Fruit fly (Drosophila melanogaster) whole organism, embryonic: ENCODE data around the gene CG12206.

Experiments
- Atf3 ChIP-seq: fragments of 200-800 bp; sonication (Bioruptor generic); optimal IDR thresholded peaks from 3 replicates; lab custom pipeline; 2016; ENCODE audit warnings: missing biosample characterization, missing genetic modification characterization
- C15 ChIP-seq: fragments of 200-800 bp; sonication (Bioruptor generic); IDR thresholded peaks from 3 replicates; pipeline ENCODE4 v1.3.6; 2022; ENCODE audit warnings: missing biosample characterization, missing genetic modification characterization
- CG10462 ChIP-seq: fragments of 200-800 bp; sonication (Bioruptor generic); optimal IDR thresholded peaks from 2 replicates; lab custom pipeline; 2016; ENCODE audit warnings: missing biosample characterization, missing genetic modification characterization
- CG10543 ChIP-seq: fragments of 200-800 bp; sonication (Bioruptor generic); optimal IDR thresholded peaks from 3 replicates; lab custom pipeline; 2017; ENCODE audit warnings: missing biosample characterization, mild to moderate bottlenecking, missing genetic modification characterization, moderate library complexity
- CG10979 ChIP-seq: fragments of 200-800 bp; sonication (Bioruptor generic); optimal IDR thresholded peaks from 2 replicates; lab custom pipeline; 2018; ENCODE audit warnings: missing biosample characterization, mild to moderate bottlenecking, missing genetic modification characterization, moderate library complexity
- CG11696 ChIP-seq: fragments of 200-800 bp; sonication (Bioruptor generic); IDR thresholded peaks from 2 replicates; pipeline ENCODE4 v1.3.6; 2022; ENCODE audit warnings: missing biosample characterization, missing genetic modification characterization
- CG11723 ChIP-seq: fragments of 200-800 bp; sonication (Bioruptor generic); optimal IDR thresholded peaks from 2 replicates; lab custom pipeline; 2017; ENCODE audit warnings: missing biosample characterization, mild to moderate bottlenecking, missing genetic modification characterization
- CG12236 ChIP-seq: fragments of 200-800 bp; sonication (Bioruptor generic); optimal IDR thresholded peaks from 2 replicates; lab custom pipeline; 2016; ENCODE audit warnings: missing biosample characterization, missing genetic modification characterization
- CG12391 ChIP-seq: fragments of 200-800 bp; sonication (Bioruptor generic); optimal IDR thresholded peaks from 3 replicates; lab custom pipeline; 2018; ENCODE audit warnings: missing biosample characterization, mild to moderate bottlenecking, missing genetic modification characterization, moderate library complexity
- CG15073 ChIP-seq: fragments of 200-800 bp; sonication (Bioruptor generic); optimal IDR thresholded peaks from 2 replicates; lab custom pipeline; 2016; ENCODE audit warnings: missing biosample characterization, missing genetic modification characterization
- CG1529 ChIP-seq: fragments of 200-800 bp; sonication (Bioruptor generic); optimal IDR thresholded peaks from 3 replicates; lab custom pipeline; 2018; ENCODE audit warnings: missing biosample characterization, missing genetic modification characterization
- CG1603 ChIP-seq: fragments of 200-800 bp; sonication (Bioruptor generic); optimal IDR thresholded peaks from 2 replicates; lab custom pipeline; 2019; ENCODE audit warnings: missing biosample characterization, mild to moderate bottlenecking, missing genetic modification characterization, moderate library complexity
- CG17186 ChIP-seq: fragments of 200-800 bp; sonication (Bioruptor generic); optimal IDR thresholded peaks from 3 replicates; lab custom pipeline; 2017; ENCODE audit warnings: missing biosample characterization, missing genetic modification reagents, missing genetic modification characterization
- CG17802 ChIP-seq: fragments of 200-800 bp; sonication (Bioruptor generic); optimal IDR thresholded peaks from 2 replicates; lab custom pipeline; 2018; ENCODE audit warnings: missing biosample characterization, mild to moderate bottlenecking, missing genetic modification characterization, moderate library complexity
- CG2199 ChIP-seq: fragments of 200-800 bp; sonication (Bioruptor generic); IDR thresholded peaks from 3 replicates; pipeline ENCODE4 v1.3.6; 2022; ENCODE audit warnings: missing biosample characterization, missing genetic modification characterization
- CG31224 ChIP-seq: fragments of 200-800 bp; sonication (Bioruptor generic); IDR thresholded peaks from 2 replicates; pipeline ENCODE4 v1.3.6; 2022; ENCODE audit warnings: missing biosample characterization, missing genetic modification characterization
- CG31365 ChIP-seq: fragments of 200-800 bp; sonication (Bioruptor generic); optimal IDR thresholded peaks from 2 replicates; lab custom pipeline; 2018; ENCODE audit warnings: missing biosample characterization, mild to moderate bottlenecking, missing genetic modification characterization
- CG31441 ChIP-seq: fragments of 200-800 bp; sonication (Bioruptor generic); IDR thresholded peaks from 2 replicates; pipeline ENCODE4 v1.3.6; 2022; ENCODE audit warnings: missing biosample characterization, missing genetic modification characterization
- CG3726 ChIP-seq: fragments of 200-800 bp; sonication (Bioruptor generic); IDR thresholded peaks from 3 replicates; pipeline ENCODE4, ENCODE4 v1.3.6; 2022; ENCODE audit warnings: missing biosample characterization, missing genetic modification characterization
- CG4854 ChIP-seq: fragments of 200-800 bp; sonication (Bioruptor generic); optimal IDR thresholded peaks from 2 replicates; lab custom pipeline; 2016; ENCODE audit warnings: missing biosample characterization, missing genetic modification characterization, inconsistent platforms
- CG6254 ChIP-seq: fragments of 200-800 bp; sonication (Bioruptor generic); optimal IDR thresholded peaks from 3 replicates; lab custom pipeline; 2017; ENCODE audit warnings: mild to moderate bottlenecking, missing biosample characterization, missing genetic modification reagents, missing genetic modification characterization
- CG6791 ChIP-seq: fragments of 200-800 bp; sonication (Bioruptor generic); IDR thresholded peaks from 3 replicates; pipeline ENCODE4 v1.3.6; 2022; ENCODE audit warnings: missing biosample characterization, missing genetic modification characterization; ENCODE audit not compliant: partially characterized antibody
- CG6854 ChIP-seq: fragments of 200-800 bp; sonication (Bioruptor generic); optimal IDR thresholded peaks from 3 replicates; lab custom pipeline; 2017; ENCODE audit warnings: missing biosample characterization, mild to moderate bottlenecking, missing genetic modification characterization
- CG7372 ChIP-seq: fragments of 200-800 bp; sonication (Bioruptor generic); IDR thresholded peaks from 2 replicates; pipeline ENCODE4 v1.3.6; 2022; ENCODE audit warnings: missing biosample characterization, missing genetic modification characterization
- CG7928 ChIP-seq: fragments of 200-800 bp; sonication (Bioruptor generic); optimal IDR thresholded peaks from 2 replicates; lab custom pipeline; 2017; ENCODE audit warnings: missing biosample characterization, mild to moderate bottlenecking, missing genetic modification characterization
- CG9817 ChIP-seq: fragments of 200-800 bp; sonication (Bioruptor generic); optimal IDR thresholded peaks from 2 replicates; lab custom pipeline; 2018; ENCODE audit warnings: missing biosample characterization, mild to moderate bottlenecking, missing genetic modification characterization, moderate library complexity
- Dp ChIP-seq: fragments of 200-800 bp; sonication (Bioruptor generic); optimal IDR thresholded peaks from 2 replicates; lab custom pipeline; 2018; ENCODE audit warnings: missing biosample characterization, mild to moderate bottlenecking, missing genetic modification characterization, moderate library complexity
- Ets97D ChIP-seq: fragments of 200-800 bp; sonication (Bioruptor generic); optimal IDR thresholded peaks from 3 replicates; lab custom pipeline; 2016; ENCODE audit warnings: missing biosample characterization, missing genetic modification characterization
- HLH54F ChIP-seq: fragments of 200-800 bp; sonication (Bioruptor generic); optimal IDR thresholded peaks from 3 replicates; lab custom pipeline; 2016; ENCODE audit warnings: missing biosample characterization, missing genetic modification characterization
- Hmx ChIP-seq: fragments of 200-800 bp; sonication (Bioruptor generic); optimal IDR thresholded peaks from 2 replicates; lab custom pipeline; 2016; ENCODE audit warnings: missing biosample characterization, missing genetic modification characterization
- Sry-δ ChIP-seq: fragments of 200-800 bp; sonication (Bioruptor generic); optimal IDR thresholded peaks from 2 replicates; lab custom pipeline; 2016; ENCODE audit warnings: missing biosample characterization, missing genetic modification characterization
- Taf1 ChIP-seq: fragments of 200-800 bp; sonication (Bioruptor generic); IDR thresholded peaks from 2 replicates; pipeline ENCODE4 v1.3.6; 2022; ENCODE audit warnings: missing biosample characterization, missing genetic modification characterization
- Usf ChIP-seq: fragments of 200-800 bp; sonication (Bioruptor generic); optimal IDR thresholded peaks from 2 replicates; lab custom pipeline; 2017; ENCODE audit warnings: missing genotype, missing biosample characterization, missing genetic modification characterization
- abd-A ChIP-seq: fragments of 200-800 bp; sonication (Bioruptor generic); optimal IDR thresholded peaks from 3 replicates; lab custom pipeline; 2019; ENCODE audit warnings: missing biosample characterization, mild to moderate bottlenecking, missing genetic modification characterization, moderate library complexity
- chinmo ChIP-seq: fragments of 200-800 bp; sonication (Bioruptor generic); IDR thresholded peaks from 4 replicates; pipeline ENCODE4 v1.3.6; 2022; ENCODE audit warnings: missing biosample characterization, missing genetic modification characterization; ENCODE audit not compliant: partially characterized antibody
- crol ChIP-seq: fragments of 200-800 bp; sonication (Bioruptor generic); IDR thresholded peaks from 2 replicates; pipeline ENCODE4 v1.3.6; 2022; ENCODE audit warnings: missing biosample characterization, missing genetic modification characterization
- dysf ChIP-seq: fragments of 200-800 bp; sonication (Bioruptor generic); IDR thresholded peaks from 3 replicates; pipeline ENCODE4 v1.3.6; 2022; ENCODE audit warnings: missing biosample characterization, missing genetic modification characterization
- hth ChIP-seq: fragments of >200 bp; optimal IDR thresholded peaks from 2 replicates; lab custom pipeline; 2017; ENCODE audit warnings: inconsistent platforms
- jing ChIP-seq: fragments of 200-800 bp; sonication (Bioruptor generic); optimal IDR thresholded peaks from 2 replicates; lab custom pipeline; 2018; ENCODE audit warnings: missing biosample characterization, mild to moderate bottlenecking, missing genetic modification characterization
- klu ChIP-seq: fragments of 200-800 bp; sonication (Bioruptor generic); IDR thresholded peaks from 2 replicates; pipeline ENCODE4 v1.3.6; 2022; ENCODE audit warnings: missing biosample characterization, missing genetic modification characterization
- lbe ChIP-seq: fragments of 200-800 bp; sonication (Bioruptor generic); optimal IDR thresholded peaks from 2 replicates; lab custom pipeline; 2016; ENCODE audit warnings: missing biosample characterization, mild to moderate bottlenecking, missing genetic modification characterization
- lilli ChIP-seq: fragments of 200-800 bp; sonication (Bioruptor generic); optimal IDR thresholded peaks from 3 replicates; lab custom pipeline; 2016; ENCODE audit warnings: missing biosample characterization, missing genetic modification characterization
- otp ChIP-seq: fragments of 200-800 bp; sonication (Bioruptor generic); IDR thresholded peaks from 3 replicates; pipeline ENCODE4, ENCODE4 v1.3.6; 2022; ENCODE audit warnings: missing biosample characterization, missing genetic modification characterization
- peb ChIP-seq: fragments of 200-800 bp; sonication (Bioruptor generic); IDR thresholded peaks from 2 replicates; pipeline ENCODE4 v1.3.6; 2022; ENCODE audit warnings: missing biosample characterization, missing genetic modification characterization
- prd ChIP-seq, 3 experiments: fragments of >200 bp in 2 of 3; fragments of 200-800 bp in 1 of 3; sonication (Bioruptor generic) in 1 of 3; optimal IDR thresholded peaks in 2 of 3; IDR thresholded peaks in 1 of 3; 2 replicates in 2 of 3; 3 replicates in 1 of 3; pipeline versions ENCODE4 v1.3.6 to Lab custom; 2017 to 2022; ENCODE audit warnings: missing biosample characterization in 1 of 3, missing genetic modification characterization in 1 of 3
- repo ChIP-seq: fragments of 200-800 bp; sonication (Bioruptor generic); optimal IDR thresholded peaks from 2 replicates; lab custom pipeline; 2016; ENCODE audit warnings: missing biosample characterization, missing genetic modification characterization
- slou ChIP-seq: fragments of 200-800 bp; sonication (Bioruptor generic); optimal IDR thresholded peaks from 3 replicates; lab custom pipeline; 2016; ENCODE audit warnings: missing biosample characterization, missing genetic modification characterization
- sug ChIP-seq: fragments of 200-800 bp; optimal IDR thresholded peaks from 2 replicates; lab custom pipeline; 2019; ENCODE audit warnings: missing biosample characterization, mild to moderate bottlenecking, missing genetic modification characterization, moderate library complexity
- trem ChIP-seq: fragments of 200-800 bp; optimal IDR thresholded peaks from 3 replicates; lab custom pipeline; 2019; ENCODE audit warnings: missing biosample characterization, mild to moderate bottlenecking, missing genetic modification characterization, moderate library complexity
- twi ChIP-seq: fragments of 200-800 bp; optimal IDR thresholded peaks from 2 replicates; lab custom pipeline; 2019; ENCODE audit warnings: missing biosample characterization, mild to moderate bottlenecking, missing genetic modification characterization, moderate library complexity
- tx ChIP-seq: fragments of 200-800 bp; sonication (Bioruptor generic); optimal IDR thresholded peaks from 2 replicates; lab custom pipeline; 2016; ENCODE audit warnings: missing biosample characterization, missing genetic modification characterization
- zen2 ChIP-seq: fragments of 200-800 bp; sonication (Bioruptor generic); IDR thresholded peaks from 3 replicates; pipeline ENCODE4 v1.3.6; 2022; ENCODE audit warnings: missing biosample characterization, missing genetic modification characterization; ENCODE audit not compliant: partially characterized antibody

The CG12206 gene

dm6 chrX:3476009-3476408 is 1.7 kb upstream of the CG12206 start (continued):
- TF ChIP-seq CG6854 (GFP tag; lab: Kevin White, UChicago) (no peak), jing (no peak), CG2199 (GFP tag; lab: Robert Waterston, UW) (no peak), prd (optimal IDR thresholded peaks at IDR 0.05; lab: Kevin White, UChicago) (no peak), prd (GFP tag; IDR thresholded peaks at IDR 0.05; lab: Robert Waterston, UW) (peak; percentile 81), CG12236 (GFP tag; lab: Kevin White, UChicago) (no peak), CG10979 (peak; percentile 61), Usf (GFP tag; lab: Kevin White, UChicago) (no peak), klu (GFP tag; lab: Robert Waterston, UW) (0 out of 2 replicates have a peak, but pooled peaks have one; percentile 9), chinmo (GFP tag; lab: Robert Waterston, UW) (no peak), HLH54F (GFP tag; lab: Kevin White, UChicago) (peak; percentile 2), Ets97D (peak; percentile 8), Hmx (GFP tag; lab: Kevin White, UChicago) (no peak), slou (GFP tag; lab: Kevin White, UChicago) (no peak), CG11723 (GFP tag; lab: Kevin White, UChicago) (no peak), Atf3 (no peak), CG10462 (GFP tag; lab: Kevin White, UChicago) (no peak), CG17802 (no peak), hth (lab: Kevin White, UChicago) (no peak), Taf1 (GFP tag; lab: Robert Waterston, UW) (no peak), CG31441 (GFP tag; lab: Robert Waterston, UW) (peak; percentile 52), CG3726 (GFP tag; lab: Robert Waterston, UW) (0 out of 3 replicates have a peak, but pooled peaks have one; percentile 7), C15 (GFP tag; lab: Robert Waterston, UW) (no peak), lbe (GFP tag; lab: Kevin White, UChicago) (no peak), CG15073 (GFP tag; lab: Kevin White, UChicago) (no peak), CG1529 (no peak), CG31224 (GFP tag; lab: Robert Waterston, UW) (no peak), trem (tag; lab: Kevin White, UChicago) (peak; percentile 0), sug (no peak), repo (no peak), dysf (GFP tag; lab: Robert Waterston, UW) (no peak), otp (GFP tag; lab: Robert Waterston, UW) (no peak), CG7928 (GFP tag; lab: Kevin White, UChicago) (no peak), CG17186 (GFP tag; lab: Kevin White, UChicago) (no peak), Dp (GFP tag; lab: Kevin White, UChicago) (no peak), abd-A (no peak), lilli (peak; percentile 28), peb (GFP tag; lab: Robert Waterston, UW) (no peak), CG10543 (GFP tag; lab: Kevin White, UChicago) (no peak), CG11696 (no peak), Sry-δ (GFP tag; lab: Kevin White, UChicago) (no peak), CG12391 (tag; lab: Kevin White, UChicago) (peak; percentile 52), CG6791 (GFP tag; lab: Robert Waterston, UW) (no peak), CG1603 (tag; lab: Kevin White, UChicago) (peak; percentile 45), CG9817 (tag; lab: Kevin White, UChicago) (no peak), CG7372 (no peak), CG4854 (GFP tag; lab: Kevin White, UChicago) (no peak), CG6254 (peak; percentile 4), twi (no peak), tx (no peak), CG31365 (tag; lab: Kevin White, UChicago) (no peak), crol (no peak), zen2 (no peak)
